Fruit fly (Drosophila melanogaster): ENCODE data around the gene CG43739.

DNA sequence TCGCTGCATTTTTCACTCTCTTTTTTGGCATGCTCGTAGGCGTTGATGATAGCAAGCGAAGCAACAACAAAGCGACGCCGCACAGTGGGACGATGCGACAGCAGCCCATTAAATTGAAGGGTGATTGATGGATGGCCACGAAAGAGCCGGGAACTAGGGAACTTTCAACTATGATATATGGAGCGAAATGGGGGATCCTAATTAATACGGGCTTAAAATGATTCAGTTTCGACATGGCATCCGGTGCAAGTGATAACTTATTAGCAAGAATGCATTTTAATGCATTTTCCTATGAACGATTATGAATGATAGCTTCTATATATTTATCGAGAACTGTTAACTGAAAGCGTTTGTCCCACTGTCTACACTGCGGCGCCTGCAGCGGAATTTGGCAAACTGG is 24.4 kb upstream of the CG43739 start:
- no peak for TF ChIP-seq CG10348 (GFP tag; IDR thresholded peaks at IDR 0.05)
- TF ChIP-seq gl (tag; optimal IDR thresholded peaks at IDR 0.05), result no peak
- TF ChIP-seq CG34367 (tag; optimal IDR thresholded peaks at IDR 0.05), result no peak
- peak; percentile 36 for TF ChIP-seq CG8159 (tag; optimal IDR thresholded peaks at IDR 0.05)
- no peak for TF ChIP-seq rn (GFP tag; IDR thresholded peaks at IDR 0.05)

All from whole organism, pupa.